Fruit fly (Drosophila melanogaster) whole organism, embryonic: ENCODE measurements around the gene RNF220.

Source experiments
- Atf3 ChIP-seq: fragments of 200-800 bp; sonication (Bioruptor generic); optimal IDR thresholded peaks from 3 replicates; lab custom pipeline; 2016; ENCODE audit warnings: missing biosample characterization, missing genetic modification characterization
- Atf6 ChIP-seq: fragments of 200-800 bp; sonication (Bioruptor generic); IDR thresholded peaks from 2 replicates; pipeline ENCODE4 v1.3.6; 2022; ENCODE audit warnings: missing biosample characterization, missing genetic modification characterization
- Bteb2 ChIP-seq: fragments of 200-800 bp; sonication (Bioruptor generic); optimal IDR thresholded peaks from 2 replicates; lab custom pipeline; 2016; ENCODE audit warnings: missing biosample characterization, missing genetic modification characterization
- CG10267 ChIP-seq: fragments of 200-800 bp; sonication (Bioruptor generic); optimal IDR thresholded peaks from 2 replicates; lab custom pipeline; 2018; ENCODE audit warnings: missing biosample characterization, mild to moderate bottlenecking, missing genetic modification characterization, moderate library complexity
- CG12744 ChIP-seq: fragments of 200-800 bp; sonication (Bioruptor generic); optimal IDR thresholded peaks from 2 replicates; lab custom pipeline; 2016; ENCODE audit warnings: missing biosample characterization, missing genetic modification characterization
- CG14710 ChIP-seq: fragments of 200-800 bp; sonication (Bioruptor generic); optimal IDR thresholded peaks from 3 replicates; lab custom pipeline; 2019; ENCODE audit warnings: missing biosample characterization, mild to moderate bottlenecking, missing genetic modification characterization, moderate library complexity
- CG15479 ChIP-seq: fragments of 200-800 bp; sonication (Bioruptor generic); optimal IDR thresholded peaks from 3 replicates; lab custom pipeline; 2019; ENCODE audit warnings: missing biosample characterization, mild to moderate bottlenecking, missing genetic modification characterization, moderate library complexity
- CG1602 ChIP-seq: fragments of 200-800 bp; sonication (Bioruptor generic); optimal IDR thresholded peaks from 3 replicates; lab custom pipeline; 2016; ENCODE audit warnings: missing biosample characterization, missing genetic modification characterization
- CG17186 ChIP-seq: fragments of 200-800 bp; sonication (Bioruptor generic); optimal IDR thresholded peaks from 3 replicates; lab custom pipeline; 2017; ENCODE audit warnings: missing biosample characterization, missing genetic modification reagents, missing genetic modification characterization
- CG17829 ChIP-seq: fragments of 200-800 bp; optimal IDR thresholded peaks from 2 replicates; lab custom pipeline; 2019; ENCODE audit warnings: missing biosample characterization, mild to moderate bottlenecking, missing genetic modification characterization, moderate library complexity
- CG18599 ChIP-seq: fragments of 200-800 bp; sonication (Bioruptor generic); optimal IDR thresholded peaks from 3 replicates; lab custom pipeline; 2017; ENCODE audit warnings: missing biosample characterization, missing genetic modification characterization, mild to moderate bottlenecking, moderate library complexity, missing genetic modification reagents
- CG30020 ChIP-seq: fragments of 200-800 bp; optimal IDR thresholded peaks from 2 replicates; lab custom pipeline; 2019; ENCODE audit warnings: missing biosample characterization, mild to moderate bottlenecking, missing genetic modification characterization, moderate library complexity
- CG31365 ChIP-seq: fragments of 200-800 bp; sonication (Bioruptor generic); optimal IDR thresholded peaks from 2 replicates; lab custom pipeline; 2018; ENCODE audit warnings: missing biosample characterization, mild to moderate bottlenecking, missing genetic modification characterization
- CG32532 ChIP-seq: fragments of 200-800 bp; sonication (Bioruptor generic); IDR thresholded peaks from 2 replicates; pipeline ENCODE4 v1.3.6; 2022; ENCODE audit warnings: missing biosample characterization, missing genetic modification characterization
- CG3407 ChIP-seq: fragments of 200-800 bp; sonication (Bioruptor generic); optimal IDR thresholded peaks from 2 replicates; lab custom pipeline; 2018; ENCODE audit warnings: missing biosample characterization, mild to moderate bottlenecking, missing genetic modification characterization
- CG34224 ChIP-seq: fragments of 200-800 bp; sonication (Bioruptor generic); IDR thresholded peaks from 3 replicates; pipeline ENCODE4 v1.3.6; 2022; ENCODE audit warnings: missing biosample characterization, missing genetic modification characterization; ENCODE audit not compliant: partially characterized antibody
- CG7963 ChIP-seq: fragments of 200-800 bp; sonication (Bioruptor generic); IDR thresholded peaks from 3 replicates; pipeline ENCODE4 v1.3.6; 2022; ENCODE audit warnings: missing biosample characterization, missing genetic modification characterization; ENCODE audit not compliant: partially characterized antibody
- Deaf1 ChIP-seq: fragments of 200-800 bp; optimal IDR thresholded peaks from 3 replicates; lab custom pipeline; 2019; ENCODE audit warnings: missing biosample characterization, mild to moderate bottlenecking, missing genetic modification characterization, moderate library complexity
- Eip74EF ChIP-seq, 2 experiments: fragments of 200-800 bp in 1 of 2; fragments of >200 bp in 1 of 2; sonication (Bioruptor generic) in 1 of 2; optimal IDR thresholded peaks; 2 replicates each; lab custom pipeline; 2017 to 2019; ENCODE audit warnings: missing biosample characterization in 2 of 2, missing genetic modification characterization in 2 of 2, mild to moderate bottlenecking in 1 of 2, moderate library complexity in 1 of 2
- HmgZ ChIP-seq: fragments of 200-800 bp; sonication (Bioruptor generic); optimal IDR thresholded peaks from 2 replicates; lab custom pipeline; 2018; ENCODE audit warnings: missing biosample characterization, mild to moderate bottlenecking, missing genetic modification characterization
- Hr51 ChIP-seq, 2 experiments: fragments of 200-800 bp; sonication (Bioruptor generic); optimal IDR thresholded peaks; 2 replicates in 1 of 2; 3 replicates in 1 of 2; lab custom pipeline; 2016 to 2018; ENCODE audit warnings: missing biosample characterization in 2 of 2, missing genetic modification characterization in 2 of 2, mild to moderate bottlenecking in 1 of 2, moderate library complexity in 1 of 2
- Meics ChIP-seq: fragments of 200-800 bp; sonication (Bioruptor generic); optimal IDR thresholded peaks from 2 replicates; lab custom pipeline; 2017; ENCODE audit warnings: missing biosample characterization, mild to moderate bottlenecking, missing genetic modification characterization
- Ptx1 ChIP-seq: fragments of 200-800 bp; sonication (Bioruptor generic); IDR thresholded peaks from 2 replicates; pipeline ENCODE4 v1.3.6; 2022; ENCODE audit warnings: missing biosample characterization, missing genetic modification characterization
- Side ChIP-seq: fragments of 200-800 bp; sonication (Bioruptor generic); optimal IDR thresholded peaks from 2 replicates; lab custom pipeline; 2016; ENCODE audit warnings: missing biosample characterization, missing genetic modification characterization
- Sin3A ChIP-seq: fragments of >200 bp; optimal IDR thresholded peaks from 2 replicates; lab custom pipeline; 2018
- Sox100B ChIP-seq: fragments of 200-800 bp; sonication (Bioruptor generic); optimal IDR thresholded peaks from 3 replicates; lab custom pipeline; 2018; ENCODE audit warnings: missing biosample characterization, mild to moderate bottlenecking, missing genetic modification characterization
- al ChIP-seq: fragments of 200-800 bp; sonication (Bioruptor generic); IDR thresholded peaks from 2 replicates; pipeline ENCODE4 v1.3.6; 2022; ENCODE audit warnings: missing biosample characterization, missing genetic modification characterization
- az2 ChIP-seq: fragments of 200-800 bp; sonication (Bioruptor generic); optimal IDR thresholded peaks from 3 replicates; lab custom pipeline; 2016; ENCODE audit warnings: missing biosample characterization, missing genetic modification characterization
- bcd ChIP-seq: fragments of 200-800 bp; sonication (Bioruptor generic); optimal IDR thresholded peaks from 2 replicates; lab custom pipeline; 2017; ENCODE audit warnings: missing biosample characterization, mild to moderate bottlenecking, missing genetic modification characterization
- gfzf ChIP-seq: fragments of 200-800 bp; sonication (Bioruptor generic); optimal IDR thresholded peaks from 2 replicates; lab custom pipeline; 2016; ENCODE audit warnings: missing biosample characterization, mild to moderate bottlenecking, missing genetic modification characterization, moderate library complexity
- gsb-n ChIP-seq: fragments of 200-800 bp; sonication (Bioruptor generic); optimal IDR thresholded peaks from 3 replicates; lab custom pipeline; 2018; ENCODE audit warnings: missing biosample characterization, mild to moderate bottlenecking, missing genetic modification characterization
- jigr1 ChIP-seq: fragments of 200-800 bp; sonication (Bioruptor generic); IDR thresholded peaks from 3 replicates; pipeline ENCODE4 v1.3.6; 2022; ENCODE audit warnings: missing biosample characterization, missing genetic modification characterization
- ken ChIP-seq: fragments of 200-800 bp; sonication (Bioruptor generic); IDR thresholded peaks from 3 replicates; pipeline ENCODE4 v1.3.6; 2022; ENCODE audit warnings: missing biosample characterization, missing genetic modification characterization
- lilli ChIP-seq: fragments of 200-800 bp; sonication (Bioruptor generic); optimal IDR thresholded peaks from 3 replicates; lab custom pipeline; 2016; ENCODE audit warnings: missing biosample characterization, missing genetic modification characterization
- luna ChIP-seq: fragments of 200-800 bp; sonication (Bioruptor generic); optimal IDR thresholded peaks from 2 replicates; lab custom pipeline; 2016; ENCODE audit warnings: missing biosample characterization, missing genetic modification characterization
- p53 ChIP-seq: fragments of 200-800 bp; sonication (Bioruptor generic); optimal IDR thresholded peaks from 2 replicates; lab custom pipeline; 2016; ENCODE audit warnings: missing biosample characterization, missing genetic modification characterization
- peb ChIP-seq: fragments of 200-800 bp; sonication (Bioruptor generic); IDR thresholded peaks from 2 replicates; pipeline ENCODE4 v1.3.6; 2022; ENCODE audit warnings: missing biosample characterization, missing genetic modification characterization
- pzg ChIP-seq: fragments of 200-800 bp; sonication (Bioruptor generic); optimal IDR thresholded peaks from 3 replicates; lab custom pipeline; 2018; ENCODE audit warnings: missing biosample characterization, mild to moderate bottlenecking, missing genetic modification characterization, moderate library complexity
- sim ChIP-seq: fragments of 200-800 bp; sonication (Bioruptor generic); IDR thresholded peaks from 2 replicates; pipeline ENCODE4 v1.3.6; 2022; ENCODE audit warnings: missing biosample characterization, missing genetic modification characterization
- slbo ChIP-seq: fragments of 200-800 bp; sonication (Bioruptor generic); IDR thresholded peaks from 2 replicates; pipeline ENCODE4 v1.3.6; 2022; ENCODE audit warnings: missing biosample characterization, missing genetic modification characterization
- tll ChIP-seq, 2 experiments: fragments of 200-800 bp in 1 of 2; fragments of >200 bp in 1 of 2; sonication (Bioruptor generic) in 1 of 2; optimal IDR thresholded peaks; 2 replicates each; lab custom pipeline; 2017 to 2019; ENCODE audit warnings: missing biosample characterization in 2 of 2, missing genetic modification characterization in 2 of 2, mild to moderate bottlenecking in 1 of 2, moderate library complexity in 1 of 2
- usp ChIP-seq: fragments of >200 bp; optimal IDR thresholded peaks from 2 replicates; lab custom pipeline; 2017; ENCODE audit warnings: missing biosample characterization, missing genetic modification characterization
- zen2 ChIP-seq: fragments of 200-800 bp; sonication (Bioruptor generic); IDR thresholded peaks from 3 replicates; pipeline ENCODE4 v1.3.6; 2022; ENCODE audit warnings: missing biosample characterization, missing genetic modification characterization; ENCODE audit not compliant: partially characterized antibody
- zf30C ChIP-seq: fragments of 200-800 bp; sonication (Bioruptor generic); optimal IDR thresholded peaks from 3 replicates; lab custom pipeline; 2018; ENCODE audit warnings: missing biosample characterization, mild to moderate bottlenecking, missing genetic modification characterization

Gene RNF220

dm6 chr3R:22726031-22726770, at the start of gene RNF220 (continued):
- no peak for TF ChIP-seq Side
- no peak for TF ChIP-seq Bteb2 (GFP tag; lab: Kevin White, UChicago)
- peak; percentile 31 for TF ChIP-seq Sin3A (lab: Kevin White, UChicago)
- no peak for TF ChIP-seq CG31365 (tag; lab: Kevin White, UChicago)
- TF ChIP-seq CG7963, result peak; percentile 61; the same call in 2 of the 3 replicates
- TF ChIP-seq zen2 (GFP tag; lab: Robert Waterston, UW), result peak; percentile 60
- no peak for TF ChIP-seq CG3407
- TF ChIP-seq Hr51 (GFP tag; optimal IDR thresholded peaks at IDR 0.05; lab: Kevin White, UChicago), result peak in 1 of 2 experiments; percentile 31
- TF ChIP-seq CG10267 (tag; lab: Kevin White, UChicago), result no peak
- TF ChIP-seq peb (GFP tag; lab: Robert Waterston, UW), result no peak
- no peak for TF ChIP-seq p53 (GFP tag; lab: Kevin White, UChicago)
- TF ChIP-seq CG34224 (GFP tag; lab: Robert Waterston, UW), result peak; percentile 54; the same call in 1 of the 3 replicates
- TF ChIP-seq CG18599 (GFP tag; lab: Kevin White, UChicago), result peak; percentile 7
- no peak for TF ChIP-seq CG15479 (GFP tag; lab: Kevin White, UChicago)
- no peak for TF ChIP-seq Eip74EF (GFP tag; optimal IDR thresholded peaks at IDR 0.05; lab: Kevin White, UChicago)
- TF ChIP-seq pzg, result peak; percentile 51
- no peak for TF ChIP-seq CG12744 (GFP tag; lab: Kevin White, UChicago)
- TF ChIP-seq al, result no peak
- peak; percentile 56 for TF ChIP-seq CG14710 (tag; lab: Kevin White, UChicago)
- TF ChIP-seq CG30020 (tag; lab: Kevin White, UChicago), result peak; percentile 6
- no peak for TF ChIP-seq ken (GFP tag; lab: Robert Waterston, UW)
- peak; percentile 38 for TF ChIP-seq slbo
- TF ChIP-seq gfzf (GFP tag; lab: Kevin White, UChicago), result peak; percentile 73
- TF ChIP-seq tll (GFP tag; optimal IDR thresholded peaks at IDR 0.05; lab: Kevin White, UChicago), result no peak
- TF ChIP-seq lilli, result no peak
- TF ChIP-seq bcd (GFP tag; lab: Kevin White, UChicago), result peak; percentile 28
- no peak for TF ChIP-seq Deaf1 (tag; lab: Kevin White, UChicago)
- TF ChIP-seq Atf3 (GFP tag; lab: Kevin White, UChicago), result no peak
- no peak for TF ChIP-seq zf30C (GFP tag; lab: Kevin White, UChicago)
- peak; percentile 40 for TF ChIP-seq Sox100B (GFP tag; lab: Kevin White, UChicago)
- TF ChIP-seq jigr1, result no peak
- TF ChIP-seq Ptx1 (GFP tag; lab: Robert Waterston, UW), result peak; percentile 8; the same call in 1 of the 2 replicates
- peak; percentile 1 for TF ChIP-seq CG17829 (tag; lab: Kevin White, UChicago)
- TF ChIP-seq sim (GFP tag; lab: Robert Waterston, UW), result no peak
- TF ChIP-seq usp (GFP tag; lab: Kevin White, UChicago), result no peak
- TF ChIP-seq CG1602 (GFP tag; lab: Kevin White, UChicago), result peak; percentile 9
- TF ChIP-seq az2 (GFP tag; lab: Kevin White, UChicago), result peak; percentile 21

- TF ChIP-seq Side (no peak), Atf6 (GFP tag; lab: Robert Waterston, UW) (no peak), luna (no peak), CG17186 (GFP tag; lab: Kevin White, UChicago) (no peak), CG32532 (GFP tag; lab: Robert Waterston, UW) (no peak), HmgZ (tag; lab: Kevin White, UChicago) (no peak), gsb-n (tag; lab: Kevin White, UChicago) (no peak), Meics (no peak)
- TF ChIP-seq, all 482 proteins: peak for 0
These were observed 45.5 kb upstream of the RNF220 start, which contains the start of gene CG43095 for dm6 chr3R:22771670-22772069. Gene CG43095, minus strand, starts transcription at chr3R:22771770.
